Fruit fly (Drosophila melanogaster) whole organism, embryonic: ENCODE measurements around the gene Gr39a.

Experiments used
- CG10543 ChIP-seq: fragments of 200-800 bp; sonication (Bioruptor generic); optimal IDR thresholded peaks from 3 replicates; lab custom pipeline; 2017; ENCODE audit warnings: missing biosample characterization, mild to moderate bottlenecking, missing genetic modification characterization, moderate library complexity
- CG10979 ChIP-seq: fragments of 200-800 bp; sonication (Bioruptor generic); optimal IDR thresholded peaks from 2 replicates; lab custom pipeline; 2018; ENCODE audit warnings: missing biosample characterization, mild to moderate bottlenecking, missing genetic modification characterization, moderate library complexity
- CG13424 ChIP-seq: fragments of 200-800 bp; sonication (Bioruptor generic); optimal IDR thresholded peaks from 2 replicates; lab custom pipeline; 2019; ENCODE audit warnings: missing biosample characterization, mild to moderate bottlenecking, missing genetic modification characterization, moderate library complexity
- CG13624 ChIP-seq: fragments of 200-800 bp; sonication (Bioruptor generic); optimal IDR thresholded peaks from 2 replicates; lab custom pipeline; 2016; ENCODE audit warnings: missing biosample characterization, missing genetic modification characterization
- CG14710 ChIP-seq: fragments of 200-800 bp; sonication (Bioruptor generic); optimal IDR thresholded peaks from 3 replicates; lab custom pipeline; 2019; ENCODE audit warnings: missing biosample characterization, mild to moderate bottlenecking, missing genetic modification characterization, moderate library complexity
- CG14965 ChIP-seq: fragments of 200-800 bp; sonication (Bioruptor generic); optimal IDR thresholded peaks from 2 replicates; lab custom pipeline; 2016; ENCODE audit warnings: missing biosample characterization, missing genetic modification characterization, borderline replicate concordance
- CG15073 ChIP-seq: fragments of 200-800 bp; sonication (Bioruptor generic); optimal IDR thresholded peaks from 2 replicates; lab custom pipeline; 2016; ENCODE audit warnings: missing biosample characterization, missing genetic modification characterization
- CG17385 ChIP-seq: fragments of 200-800 bp; sonication (Bioruptor generic); optimal IDR thresholded peaks from 3 replicates; lab custom pipeline; 2018; ENCODE audit warnings: missing biosample characterization, mild to moderate bottlenecking, missing genetic modification characterization
- CG17829 ChIP-seq: fragments of 200-800 bp; optimal IDR thresholded peaks from 2 replicates; lab custom pipeline; 2019; ENCODE audit warnings: missing biosample characterization, mild to moderate bottlenecking, missing genetic modification characterization, moderate library complexity
- CG1832 ChIP-seq: fragments of 200-800 bp; sonication (Bioruptor generic); optimal IDR thresholded peaks from 2 replicates; lab custom pipeline; 2017; ENCODE audit warnings: missing biosample characterization, mild to moderate bottlenecking, missing genetic modification characterization, inconsistent platforms
- CG2199 ChIP-seq: fragments of 200-800 bp; sonication (Bioruptor generic); IDR thresholded peaks from 3 replicates; pipeline ENCODE4 v1.3.6; 2022; ENCODE audit warnings: missing biosample characterization, missing genetic modification characterization
- CG31388 ChIP-seq: fragments of 200-800 bp; sonication (Bioruptor generic); optimal IDR thresholded peaks from 2 replicates; lab custom pipeline; 2016; ENCODE audit warnings: missing biosample characterization, missing genetic modification characterization
- CG4820 ChIP-seq: fragments of 200-800 bp; sonication (Bioruptor generic); optimal IDR thresholded peaks from 3 replicates; lab custom pipeline; 2016; ENCODE audit warnings: missing biosample characterization, missing genetic modification characterization
- CG7745 ChIP-seq: fragments of 200-800 bp; sonication (Bioruptor generic); optimal IDR thresholded peaks from 2 replicates; lab custom pipeline; 2018; ENCODE audit warnings: missing biosample characterization, mild to moderate bottlenecking, missing genetic modification characterization, moderate library complexity
- CHES-1-like ChIP-seq: fragments of 200-800 bp; sonication (Bioruptor generic); optimal IDR thresholded peaks from 2 replicates; lab custom pipeline; 2016; ENCODE audit warnings: missing biosample characterization, missing genetic modification characterization
- HmgZ ChIP-seq: fragments of 200-800 bp; sonication (Bioruptor generic); optimal IDR thresholded peaks from 2 replicates; lab custom pipeline; 2018; ENCODE audit warnings: missing biosample characterization, mild to moderate bottlenecking, missing genetic modification characterization
- Max ChIP-seq: fragments of 200-800 bp; sonication (Bioruptor generic); optimal IDR thresholded peaks from 2 replicates; lab custom pipeline; 2016; ENCODE audit warnings: missing biosample characterization, mild to moderate bottlenecking, missing genetic modification characterization
- Nf-YC ChIP-seq: fragments of 200-800 bp; optimal IDR thresholded peaks from 3 replicates; lab custom pipeline; 2019; ENCODE audit warnings: missing biosample characterization, mild to moderate bottlenecking, missing genetic modification characterization, moderate library complexity
- Ptx1 ChIP-seq: fragments of 200-800 bp; sonication (Bioruptor generic); IDR thresholded peaks from 2 replicates; pipeline ENCODE4 v1.3.6; 2022; ENCODE audit warnings: missing biosample characterization, missing genetic modification characterization
- Rfx ChIP-seq: fragments of 200-800 bp; sonication (Bioruptor generic); IDR thresholded peaks from 2 replicates; pipeline ENCODE4 v1.3.6; 2022; ENCODE audit warnings: missing biosample characterization, missing genetic modification characterization
- Scr ChIP-seq: fragments of 200-800 bp; sonication (Bioruptor generic); IDR thresholded peaks from 2 replicates; pipeline ENCODE4 v1.3.6; 2022; ENCODE audit warnings: missing biosample characterization, missing genetic modification characterization; ENCODE audit not compliant: partially characterized antibody
- Sry-δ ChIP-seq: fragments of 200-800 bp; sonication (Bioruptor generic); optimal IDR thresholded peaks from 2 replicates; lab custom pipeline; 2016; ENCODE audit warnings: missing biosample characterization, missing genetic modification characterization
- Trl ChIP-seq, 3 experiments: fragments of >200 bp in 2 of 3; fragments of 200-800 bp in 1 of 3; sonication (Bioruptor generic) in 1 of 3; optimal IDR thresholded peaks; 2 replicates in 1 of 3; 3 replicates in 2 of 3; lab custom pipeline; 2016 to 2017; ENCODE audit warnings: missing biosample characterization in 1 of 3, missing genetic modification characterization in 1 of 3
- ato ChIP-seq: fragments of 200-800 bp; sonication (Bioruptor generic); IDR thresholded peaks from 2 replicates; pipeline ENCODE4 v1.3.6; 2022; ENCODE audit warnings: missing biosample characterization, missing genetic modification characterization; ENCODE audit not compliant: partially characterized antibody
- bab2 ChIP-seq: fragments of 200-800 bp; sonication (Bioruptor generic); optimal IDR thresholded peaks from 2 replicates; lab custom pipeline; 2016; ENCODE audit warnings: missing biosample characterization, missing genetic modification characterization
- cad ChIP-seq: fragments of >200 bp; optimal IDR thresholded peaks from 2 replicates; lab custom pipeline; 2017; ENCODE audit warnings: missing biosample characterization, missing genetic modification characterization
- ci ChIP-seq: fragments of 200-800 bp; sonication (Bioruptor generic); IDR thresholded peaks from 3 replicates; pipeline ENCODE4 v1.3.6; 2022; ENCODE audit warnings: missing biosample characterization, missing genetic modification characterization
- dimm ChIP-seq: fragments of 200-800 bp; sonication (Bioruptor generic); IDR thresholded peaks from 2 replicates; pipeline ENCODE4 v1.3.6; 2022; ENCODE audit warnings: missing biosample characterization, missing genetic modification characterization
- disco-r ChIP-seq: fragments of 200-800 bp; sonication (Bioruptor generic); optimal IDR thresholded peaks from 2 replicates; lab custom pipeline; 2016; ENCODE audit warnings: missing biosample characterization, missing genetic modification characterization
- dmrt99B ChIP-seq: fragments of 200-800 bp; sonication (Bioruptor generic); optimal IDR thresholded peaks from 2 replicates; lab custom pipeline; 2018; ENCODE audit warnings: missing biosample characterization, mild to moderate bottlenecking, missing genetic modification characterization, moderate library complexity
- exex ChIP-seq: fragments of 200-800 bp; sonication (Bioruptor generic); optimal IDR thresholded peaks from 4 replicates; lab custom pipeline; 2018; ENCODE audit warnings: missing biosample characterization, mild to moderate bottlenecking, missing genetic modification characterization, moderate library complexity
- fru ChIP-seq: fragments of >200 bp; optimal IDR thresholded peaks from 2 replicates; lab custom pipeline; 2017
- klu ChIP-seq: fragments of 200-800 bp; sonication (Bioruptor generic); IDR thresholded peaks from 2 replicates; pipeline ENCODE4 v1.3.6; 2022; ENCODE audit warnings: missing biosample characterization, missing genetic modification characterization
- lov ChIP-seq, 2 experiments: fragments of 200-800 bp in 1 of 2; fragments of >200 bp in 1 of 2; sonication (Bioruptor generic) in 1 of 2; IDR thresholded peaks in 1 of 2; optimal IDR thresholded peaks in 1 of 2; 2 replicates in 1 of 2; 3 replicates in 1 of 2; pipeline versions ENCODE4 v1.3.6 to Lab custom; 2017 to 2022; ENCODE audit warnings: missing biosample characterization in 1 of 2, missing genetic modification characterization in 1 of 2
- mirr ChIP-seq: fragments of 200-800 bp; sonication (Bioruptor generic); optimal IDR thresholded peaks from 3 replicates; lab custom pipeline; 2018; ENCODE audit warnings: missing biosample characterization, mild to moderate bottlenecking, missing genetic modification characterization
- nerfin-1 ChIP-seq: fragments of 200-800 bp; sonication (Bioruptor generic); optimal IDR thresholded peaks from 3 replicates; lab custom pipeline; 2019; ENCODE audit warnings: missing biosample characterization, mild to moderate bottlenecking, missing genetic modification characterization, moderate library complexity
- pita ChIP-seq: fragments of 200-800 bp; sonication (Bioruptor generic); optimal IDR thresholded peaks from 2 replicates; lab custom pipeline; 2017; ENCODE audit warnings: missing biosample characterization, mild to moderate bottlenecking, missing genetic modification characterization
- pnt ChIP-seq: fragments of 200-800 bp; sonication (Bioruptor generic); optimal IDR thresholded peaks from 3 replicates; lab custom pipeline; 2016; ENCODE audit warnings: missing biosample characterization, missing genetic modification characterization
- sc ChIP-seq, 3 experiments: fragments of >200 bp in 2 of 3; fragments of 200-800 bp in 1 of 3; sonication (Bioruptor generic) in 1 of 3; optimal IDR thresholded peaks; 2 replicates in 2 of 3; 3 replicates in 1 of 3; lab custom pipeline; 2017; ENCODE audit warnings: mild to moderate bottlenecking in 1 of 3, missing biosample characterization in 1 of 3, missing genetic modification characterization in 1 of 3, missing genetic modification reagents in 1 of 3
- so ChIP-seq: fragments of 200-800 bp; sonication (Bioruptor generic); IDR thresholded peaks from 3 replicates; pipeline ENCODE4 v1.3.6; 2022; ENCODE audit warnings: missing biosample characterization, missing genetic modification characterization
- stwl ChIP-seq: fragments of 200-800 bp; sonication (Bioruptor generic); optimal IDR thresholded peaks from 3 replicates; lab custom pipeline; 2018; ENCODE audit warnings: missing biosample characterization, mild to moderate bottlenecking, missing genetic modification characterization, moderate library complexity
- tio ChIP-seq: fragments of 200-800 bp; sonication (Bioruptor generic); optimal IDR thresholded peaks from 2 replicates; lab custom pipeline; 2017; ENCODE audit warnings: missing biosample characterization, missing genetic modification characterization, inconsistent platforms
- trem ChIP-seq: fragments of 200-800 bp; optimal IDR thresholded peaks from 3 replicates; lab custom pipeline; 2019; ENCODE audit warnings: missing biosample characterization, mild to moderate bottlenecking, missing genetic modification characterization, moderate library complexity
- trh ChIP-seq: fragments of 200-800 bp; sonication (Bioruptor generic); optimal IDR thresholded peaks from 2 replicates; lab custom pipeline; 2016; ENCODE audit warnings: missing biosample characterization, missing genetic modification characterization
- tup ChIP-seq: fragments of 200-800 bp; sonication (Bioruptor generic); optimal IDR thresholded peaks from 2 replicates; lab custom pipeline; 2016; ENCODE audit warnings: missing biosample characterization, mild to moderate bottlenecking, missing genetic modification characterization, moderate library complexity
- wek ChIP-seq: fragments of 200-800 bp; sonication (Bioruptor generic); optimal IDR thresholded peaks from 3 replicates; lab custom pipeline; 2018; ENCODE audit warnings: missing biosample characterization, mild to moderate bottlenecking, missing genetic modification characterization, moderate library complexity
- z ChIP-seq: fragments of 200-800 bp; sonication (Bioruptor generic); IDR thresholded peaks from 3 replicates; pipeline ENCODE4 v1.3.6; 2022; ENCODE audit warnings: missing biosample characterization, missing genetic modification characterization
- zfh1 ChIP-seq: fragments of 200-800 bp; sonication (Bioruptor generic); IDR thresholded peaks from 3 replicates; pipeline ENCODE4 v1.3.6; 2022; ENCODE audit warnings: missing biosample characterization, missing genetic modification characterization

Gene Gr39a

DNA sequence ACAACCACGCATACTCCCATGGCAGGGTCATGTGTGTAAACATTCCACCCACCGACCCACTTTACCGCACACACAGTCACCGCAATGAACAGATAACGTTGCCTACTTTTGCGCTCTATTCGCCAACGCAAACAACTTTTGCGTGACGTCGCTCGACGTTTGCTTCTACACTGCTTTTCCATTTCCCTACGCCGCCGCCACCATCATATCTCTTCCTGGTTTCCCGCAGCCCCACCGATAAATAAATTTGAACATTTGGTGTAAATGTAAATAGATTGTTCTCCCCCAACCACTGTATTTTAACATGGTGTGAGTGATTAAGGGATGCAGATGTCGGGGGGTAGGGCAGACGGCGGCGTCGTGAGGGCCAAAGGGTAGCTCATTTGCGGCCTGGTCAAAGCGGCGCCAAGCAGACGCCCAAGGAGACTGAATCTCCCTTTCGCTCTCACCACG, 33.9 kb downstream of the Gr39a start (continued):
- TF ChIP-seq exex (tag; lab: Kevin White, UChicago) (peak; percentile 23), CG10543 (GFP tag; lab: Kevin White, UChicago) (peak; percentile 30), Nf-YC (tag; lab: Kevin White, UChicago) (peak; percentile 9)

dm6 chr2L:21329353-21329752, 38.8 kb downstream of the Gr39a start:
- TF ChIP-seq stwl (tag; lab: Kevin White, UChicago) (no peak), ato (GFP tag; lab: Robert Waterston, UW) (no peak), CG17385 (GFP tag; lab: Kevin White, UChicago) (no peak), tio (no peak), so (no peak), pita (GFP tag; lab: Kevin White, UChicago) (no peak), bab2 (GFP tag; lab: Kevin White, UChicago) (no peak), dmrt99B (tag; lab: Kevin White, UChicago) (no peak), Scr (GFP tag; lab: Robert Waterston, UW) (no peak), dimm (GFP tag; lab: Robert Waterston, UW) (no peak), sc (optimal IDR thresholded peaks at IDR 0.05; lab: Kevin White, UChicago) (no peak), sc (GFP tag; optimal IDR thresholded peaks at IDR 0.05; lab: Kevin White, UChicago) (no peak), HmgZ (tag; lab: Kevin White, UChicago) (no peak), Rfx (GFP tag; lab: Robert Waterston, UW) (no peak), CG31388 (GFP tag; lab: Kevin White, UChicago) (no peak), Ptx1 (GFP tag; lab: Robert Waterston, UW) (no peak), cad (GFP tag; lab: Kevin White, UChicago) (no peak), CG14710 (tag; lab: Kevin White, UChicago) (no peak), Sry-δ (GFP tag; lab: Kevin White, UChicago) (no peak), tup (GFP tag; lab: Kevin White, UChicago) (no peak), nerfin-1 (tag; lab: Kevin White, UChicago) (peak; percentile 22), CG2199 (GFP tag; lab: Robert Waterston, UW) (peak; percentile 79; the same call in 2 of the 3 replicates), zfh1 (no peak), CG17829 (tag; lab: Kevin White, UChicago) (no peak), CG7745 (no peak), CG4820 (GFP tag; lab: Kevin White, UChicago) (no peak), mirr (GFP tag; lab: Kevin White, UChicago) (peak; percentile 43), CG15073 (GFP tag; lab: Kevin White, UChicago) (no peak), CG14965 (GFP tag; lab: Kevin White, UChicago) (no peak), trh (GFP tag; lab: Kevin White, UChicago) (no peak), fru (lab: Kevin White, UChicago) (no peak), ci (GFP tag; lab: Robert Waterston, UW) (peak; percentile 43; the same call in 1 of the 3 replicates), pnt (GFP tag; lab: Kevin White, UChicago) (no peak), Trl (optimal IDR thresholded peaks at IDR 0.05; lab: Kevin White, UChicago) (no peak), Trl (GFP tag; optimal IDR thresholded peaks at IDR 0.05; lab: Kevin White, UChicago) (no peak), exex (tag; lab: Kevin White, UChicago) (peak; percentile 23), z (GFP tag; lab: Robert Waterston, UW) (peak; percentile 66; the same call in 1 of the 3 replicates), CG1832 (GFP tag; lab: Kevin White, UChicago) (no peak), Max (GFP tag; lab: Kevin White, UChicago) (no peak), CG13624 (GFP tag; lab: Kevin White, UChicago) (no peak), disco-r (GFP tag; lab: Kevin White, UChicago) (no peak), CG13424 (no peak), CHES-1-like (GFP tag; lab: Kevin White, UChicago) (no peak), lov (optimal IDR thresholded peaks at IDR 0.05; lab: Kevin White, UChicago) (no peak), lov (GFP tag; IDR thresholded peaks at IDR 0.05; lab: Robert Waterston, UW) (no peak), wek (peak; percentile 22), CG10979 (tag; lab: Kevin White, UChicago) (no peak), trem (tag; lab: Kevin White, UChicago) (no peak), klu (GFP tag; lab: Robert Waterston, UW) (no peak)
